Fruit fly (Drosophila melanogaster) whole organism, embryonic: ENCODE data around the gene CG16749.

Experiments
- Antp ChIP-seq: fragments of 200-800 bp; sonication (Bioruptor generic); optimal IDR thresholded peaks from 3 replicates; lab custom pipeline; 2016; ENCODE audit warnings: missing biosample characterization, missing genetic modification characterization
- CG10147 ChIP-seq: fragments of 200-800 bp; sonication (Bioruptor generic); optimal IDR thresholded peaks from 2 replicates; lab custom pipeline; 2019; ENCODE audit warnings: missing biosample characterization, mild to moderate bottlenecking, missing genetic modification characterization, moderate library complexity
- CG10565 ChIP-seq: fragments of 200-800 bp; sonication (Bioruptor generic); optimal IDR thresholded peaks from 3 replicates; lab custom pipeline; 2016; ENCODE audit warnings: missing biosample characterization, mild to moderate bottlenecking, missing genetic modification characterization
- CG10654 ChIP-seq: fragments of 200-800 bp; sonication (Bioruptor generic); optimal IDR thresholded peaks from 2 replicates; lab custom pipeline; 2016; ENCODE audit warnings: missing biosample characterization, missing genetic modification characterization
- CG11093 ChIP-seq: fragments of 200-800 bp; sonication (Bioruptor generic); IDR thresholded peaks from 3 replicates; pipeline ENCODE4 v1.3.6; 2022; ENCODE audit warnings: missing biosample characterization, missing genetic modification characterization
- CG11456 ChIP-seq: fragments of 200-800 bp; sonication (Bioruptor generic); IDR thresholded peaks from 3 replicates; pipeline ENCODE4 v1.3.6; 2022; ENCODE audit warnings: missing biosample characterization, missing genetic modification characterization
- CG13287 ChIP-seq: fragments of 200-800 bp; sonication (Bioruptor generic); IDR thresholded peaks from 2 replicates; pipeline ENCODE4 v1.3.6; 2022; ENCODE audit warnings: missing biosample characterization, missing genetic modification characterization; ENCODE audit not compliant: partially characterized antibody
- CG14710 ChIP-seq: fragments of 200-800 bp; sonication (Bioruptor generic); optimal IDR thresholded peaks from 3 replicates; lab custom pipeline; 2019; ENCODE audit warnings: missing biosample characterization, mild to moderate bottlenecking, missing genetic modification characterization, moderate library complexity
- CG1792 ChIP-seq: fragments of 200-800 bp; sonication (Bioruptor generic); optimal IDR thresholded peaks from 2 replicates; lab custom pipeline; 2016; ENCODE audit warnings: missing biosample characterization, missing genetic modification characterization
- CG18764 ChIP-seq: fragments of 200-800 bp; sonication (Bioruptor generic); optimal IDR thresholded peaks from 3 replicates; lab custom pipeline; 2016; ENCODE audit warnings: missing biosample characterization, missing genetic modification characterization
- CG31388 ChIP-seq: fragments of 200-800 bp; sonication (Bioruptor generic); optimal IDR thresholded peaks from 2 replicates; lab custom pipeline; 2016; ENCODE audit warnings: missing biosample characterization, missing genetic modification characterization
- CG43689 ChIP-seq: fragments of 200-800 bp; sonication (Bioruptor generic); IDR thresholded peaks from 2 replicates; pipeline ENCODE4 v1.3.6; 2022; ENCODE audit warnings: missing biosample characterization, missing genetic modification characterization
- CG6272 ChIP-seq: fragments of 200-800 bp; sonication (Bioruptor generic); IDR thresholded peaks from 2 replicates; pipeline ENCODE4 v1.3.6; 2022; ENCODE audit warnings: missing biosample characterization, missing genetic modification characterization
- CG6765 ChIP-seq: fragments of 200-800 bp; sonication (Bioruptor generic); optimal IDR thresholded peaks from 3 replicates; lab custom pipeline; 2017; ENCODE audit warnings: missing biosample characterization, mild to moderate bottlenecking, missing genetic modification characterization
- CG7928 ChIP-seq: fragments of 200-800 bp; sonication (Bioruptor generic); optimal IDR thresholded peaks from 2 replicates; lab custom pipeline; 2017; ENCODE audit warnings: missing biosample characterization, mild to moderate bottlenecking, missing genetic modification characterization
- CG9727 ChIP-seq: fragments of 200-800 bp; sonication (Bioruptor generic); optimal IDR thresholded peaks from 3 replicates; lab custom pipeline; 2017; ENCODE audit warnings: missing biosample characterization, mild to moderate bottlenecking, missing genetic modification characterization
- CG9932 ChIP-seq: fragments of 200-800 bp; sonication (Bioruptor generic); IDR thresholded peaks from 2 replicates; pipeline ENCODE4 v1.3.6; 2022; ENCODE audit warnings: missing biosample characterization, missing genetic modification characterization
- Dp ChIP-seq: fragments of 200-800 bp; sonication (Bioruptor generic); optimal IDR thresholded peaks from 2 replicates; lab custom pipeline; 2018; ENCODE audit warnings: missing biosample characterization, mild to moderate bottlenecking, missing genetic modification characterization, moderate library complexity
- Drgx ChIP-seq: fragments of 200-800 bp; sonication (Bioruptor generic); IDR thresholded peaks from 2 replicates; pipeline ENCODE4 v1.3.6; 2022; ENCODE audit warnings: missing biosample characterization, missing genetic modification characterization
- Gug ChIP-seq: fragments of 200-800 bp; sonication (Bioruptor generic); IDR thresholded peaks from 4 replicates; pipeline ENCODE4 v1.3.6; 2022; ENCODE audit warnings: missing biosample characterization, missing genetic modification characterization
- HHEX ChIP-seq: fragments of 200-800 bp; sonication (Bioruptor generic); optimal IDR thresholded peaks from 3 replicates; lab custom pipeline; 2017; ENCODE audit warnings: missing biosample characterization, mild to moderate bottlenecking, missing genetic modification characterization, missing genetic modification reagents
- HmgZ ChIP-seq: fragments of 200-800 bp; sonication (Bioruptor generic); optimal IDR thresholded peaks from 2 replicates; lab custom pipeline; 2018; ENCODE audit warnings: missing biosample characterization, mild to moderate bottlenecking, missing genetic modification characterization
- Poxn ChIP-seq: fragments of 200-800 bp; sonication (Bioruptor generic); IDR thresholded peaks from 2 replicates; pipeline ENCODE4 v1.3.6; 2022; ENCODE audit warnings: missing biosample characterization, missing genetic modification characterization
- Ravus ChIP-seq: fragments of 200-800 bp; sonication (Bioruptor generic); IDR thresholded peaks from 2 replicates; pipeline ENCODE4 v1.3.6; 2022; ENCODE audit warnings: missing biosample characterization, missing genetic modification characterization
- Scr ChIP-seq: fragments of 200-800 bp; sonication (Bioruptor generic); IDR thresholded peaks from 2 replicates; pipeline ENCODE4 v1.3.6; 2022; ENCODE audit warnings: missing biosample characterization, missing genetic modification characterization; ENCODE audit not compliant: partially characterized antibody
- TFAM ChIP-seq: fragments of 200-800 bp; sonication (Bioruptor generic); optimal IDR thresholded peaks from 2 replicates; lab custom pipeline; 2017; ENCODE audit warnings: missing biosample characterization, missing genetic modification characterization, inconsistent platforms
- Xbp1 ChIP-seq: fragments of 200-800 bp; sonication (Bioruptor generic); optimal IDR thresholded peaks from 3 replicates; lab custom pipeline; 2016; ENCODE audit warnings: missing biosample characterization, mild to moderate bottlenecking, missing genetic modification characterization
- bab2 ChIP-seq: fragments of 200-800 bp; sonication (Bioruptor generic); optimal IDR thresholded peaks from 2 replicates; lab custom pipeline; 2016; ENCODE audit warnings: missing biosample characterization, missing genetic modification characterization
- ewg ChIP-seq: fragments of 200-800 bp; sonication (Bioruptor generic); optimal IDR thresholded peaks from 3 replicates; lab custom pipeline; 2017; ENCODE audit warnings: mild to moderate bottlenecking, missing biosample characterization, missing genetic modification reagents, missing genetic modification characterization
- exex ChIP-seq: fragments of 200-800 bp; sonication (Bioruptor generic); optimal IDR thresholded peaks from 4 replicates; lab custom pipeline; 2018; ENCODE audit warnings: missing biosample characterization, mild to moderate bottlenecking, missing genetic modification characterization, moderate library complexity
- fd102C ChIP-seq: fragments of 200-800 bp; sonication (Bioruptor generic); optimal IDR thresholded peaks from 2 replicates; lab custom pipeline; 2018; ENCODE audit warnings: missing biosample characterization, mild to moderate bottlenecking, missing genetic modification characterization, moderate library complexity
- gcm ChIP-seq: fragments of 200-800 bp; sonication (Bioruptor generic); optimal IDR thresholded peaks from 2 replicates; lab custom pipeline; 2019; ENCODE audit warnings: missing biosample characterization, mild to moderate bottlenecking, missing genetic modification characterization, moderate library complexity
- gem ChIP-seq: fragments of 200-800 bp; sonication (Bioruptor generic); optimal IDR thresholded peaks from 2 replicates; lab custom pipeline; 2019; ENCODE audit warnings: missing biosample characterization, mild to moderate bottlenecking, missing genetic modification characterization, moderate library complexity
- jumu ChIP-seq: fragments of 200-800 bp; sonication (Bioruptor generic); optimal IDR thresholded peaks from 3 replicates; lab custom pipeline; 2016; ENCODE audit warnings: missing biosample characterization, missing genetic modification characterization
- kah ChIP-seq: fragments of 200-800 bp; sonication (Bioruptor generic); optimal IDR thresholded peaks from 2 replicates; lab custom pipeline; 2018; ENCODE audit warnings: missing biosample characterization, mild to moderate bottlenecking, missing genetic modification characterization
- mld ChIP-seq: fragments of 200-800 bp; sonication (Bioruptor generic); IDR thresholded peaks from 3 replicates; pipeline ENCODE4 v1.3.6; 2022; ENCODE audit warnings: missing biosample characterization, missing genetic modification characterization; ENCODE audit not compliant: partially characterized antibody
- oc ChIP-seq: fragments of 200-800 bp; sonication (Bioruptor generic); optimal IDR thresholded peaks from 2 replicates; lab custom pipeline; 2018; ENCODE audit warnings: missing biosample characterization, mild to moderate bottlenecking, missing genetic modification characterization, moderate library complexity
- pnt ChIP-seq: fragments of 200-800 bp; sonication (Bioruptor generic); optimal IDR thresholded peaks from 3 replicates; lab custom pipeline; 2016; ENCODE audit warnings: missing biosample characterization, missing genetic modification characterization
- prd ChIP-seq, 3 experiments: fragments of >200 bp in 2 of 3; fragments of 200-800 bp in 1 of 3; sonication (Bioruptor generic) in 1 of 3; optimal IDR thresholded peaks in 2 of 3; IDR thresholded peaks in 1 of 3; 2 replicates in 2 of 3; 3 replicates in 1 of 3; pipeline versions ENCODE4 v1.3.6 to Lab custom; 2017 to 2022; ENCODE audit warnings: missing biosample characterization in 1 of 3, missing genetic modification characterization in 1 of 3
- sd ChIP-seq: fragments of 200-800 bp; sonication (Bioruptor generic); optimal IDR thresholded peaks from 3 replicates; lab custom pipeline; 2018; ENCODE audit warnings: missing biosample characterization, mild to moderate bottlenecking, missing genetic modification characterization, moderate library complexity
- shn ChIP-seq: fragments of 200-800 bp; sonication (Bioruptor generic); optimal IDR thresholded peaks from 3 replicates; lab custom pipeline; 2016; ENCODE audit warnings: missing biosample characterization, missing genetic modification characterization
- sim ChIP-seq: fragments of 200-800 bp; sonication (Bioruptor generic); IDR thresholded peaks from 2 replicates; pipeline ENCODE4 v1.3.6; 2022; ENCODE audit warnings: missing biosample characterization, missing genetic modification characterization
- sob ChIP-seq: fragments of 200-800 bp; sonication (Bioruptor generic); IDR thresholded peaks from 2 replicates; pipeline ENCODE4 v1.3.6; 2022; ENCODE audit warnings: missing biosample characterization, missing genetic modification characterization
- tap ChIP-seq: fragments of 200-800 bp; optimal IDR thresholded peaks from 3 replicates; lab custom pipeline; 2019; ENCODE audit warnings: missing biosample characterization, mild to moderate bottlenecking, missing genetic modification characterization, moderate library complexity
- tio ChIP-seq: fragments of 200-800 bp; sonication (Bioruptor generic); optimal IDR thresholded peaks from 2 replicates; lab custom pipeline; 2017; ENCODE audit warnings: missing biosample characterization, missing genetic modification characterization, inconsistent platforms
- trem ChIP-seq: fragments of 200-800 bp; optimal IDR thresholded peaks from 3 replicates; lab custom pipeline; 2019; ENCODE audit warnings: missing biosample characterization, mild to moderate bottlenecking, missing genetic modification characterization, moderate library complexity
- vnd ChIP-seq: fragments of 200-800 bp; sonication (Bioruptor generic); IDR thresholded peaks from 3 replicates; pipeline ENCODE4 v1.3.6; 2022; ENCODE audit warnings: missing biosample characterization, missing genetic modification characterization; ENCODE audit not compliant: partially characterized antibody
- z ChIP-seq: fragments of 200-800 bp; sonication (Bioruptor generic); IDR thresholded peaks from 3 replicates; pipeline ENCODE4 v1.3.6; 2022; ENCODE audit warnings: missing biosample characterization, missing genetic modification characterization

Gene CG16749

DNA sequence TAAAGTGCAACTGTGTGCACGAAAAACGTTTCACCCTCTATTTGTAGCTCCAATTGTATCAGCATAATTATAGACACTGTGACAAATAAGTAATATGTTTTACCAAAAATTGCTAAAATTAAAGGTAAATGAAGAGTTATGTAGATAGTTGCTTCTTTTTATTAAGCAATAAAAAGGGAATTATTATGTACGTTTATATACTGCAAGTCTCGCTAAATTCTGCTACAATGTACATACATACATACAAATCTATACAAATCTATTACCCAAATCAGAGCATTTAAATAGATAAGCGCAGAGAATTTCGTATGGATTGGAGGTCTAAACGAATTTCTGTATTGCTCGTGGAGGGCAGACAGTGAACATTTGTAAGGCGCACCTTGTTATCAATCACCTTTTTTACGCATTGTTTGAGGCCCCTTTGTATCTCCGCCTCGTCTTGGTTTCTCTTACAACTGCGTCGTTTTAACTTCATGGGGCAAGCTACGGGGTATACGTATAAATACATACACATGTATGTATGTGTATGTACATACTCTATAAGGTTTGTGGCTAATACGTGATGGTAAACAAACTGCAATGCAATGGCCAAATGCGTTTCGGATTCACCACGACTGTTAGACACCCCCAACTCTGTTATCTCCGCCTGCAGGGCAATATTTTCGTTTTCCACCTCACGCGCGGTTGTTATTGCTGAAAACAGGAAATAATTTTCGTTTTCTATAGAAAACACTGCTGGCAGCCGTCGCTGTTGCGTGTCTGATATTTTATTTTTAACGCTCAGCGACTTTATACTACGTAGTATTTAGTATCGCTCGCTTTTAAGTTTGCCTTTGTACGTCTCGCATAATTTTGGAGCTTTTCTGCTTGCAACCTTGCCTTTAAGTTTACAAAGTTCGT, 7.7 kb upstream of the CG16749 start (continued):
- TF ChIP-seq z (GFP tag; lab: Robert Waterston, UW) = no peak
- no peak for TF ChIP-seq jumu (GFP tag; lab: Kevin White, UChicago)
- TF ChIP-seq CG13287 (GFP tag; lab: Robert Waterston, UW) = no peak; the same call in 1 of the 2 replicates
- peak; percentile 57 for TF ChIP-seq tio
- peak; percentile 45 for TF ChIP-seq tap (tag; lab: Kevin White, UChicago)
- TF ChIP-seq CG6765 (GFP tag; lab: Kevin White, UChicago) = no peak
- no peak for TF ChIP-seq fd102C
- TF ChIP-seq CG7928 (GFP tag; lab: Kevin White, UChicago) = no peak
- no peak for TF ChIP-seq CG43689 (GFP tag; lab: Robert Waterston, UW)
- no peak for TF ChIP-seq CG6272 (GFP tag; lab: Robert Waterston, UW)
- TF ChIP-seq CG11093 = no peak
- TF ChIP-seq sim (GFP tag; lab: Robert Waterston, UW) = no peak
- TF ChIP-seq CG10654 = peak; percentile 11
- peak; percentile 68 for TF ChIP-seq oc (tag; lab: Kevin White, UChicago)
- peak; percentile 46 for TF ChIP-seq exex (tag; lab: Kevin White, UChicago)
- TF ChIP-seq Antp (GFP tag; lab: Kevin White, UChicago) = no peak
- no peak for TF ChIP-seq CG11456 (GFP tag; lab: Robert Waterston, UW)
- TF ChIP-seq CG9727 (GFP tag; lab: Kevin White, UChicago) = peak; percentile 76
- TF ChIP-seq CG1792 (GFP tag; lab: Kevin White, UChicago) = no peak
- peak; percentile 47 for TF ChIP-seq trem (tag; lab: Kevin White, UChicago)
- TF ChIP-seq Xbp1 = peak; percentile 59
- TF ChIP-seq pnt (GFP tag; lab: Kevin White, UChicago) = no peak
- TF ChIP-seq bab2 (GFP tag; lab: Kevin White, UChicago) = peak; percentile 42
- peak; percentile 7 for TF ChIP-seq HmgZ
- TF ChIP-seq CG18764 (GFP tag; lab: Kevin White, UChicago) = peak; percentile 14
- peak; percentile 60 for TF ChIP-seq sd
- no peak for TF ChIP-seq TFAM
- peak; percentile 87 for TF ChIP-seq gem (tag; lab: Kevin White, UChicago)
- no peak for TF ChIP-seq CG10565 (GFP tag; lab: Kevin White, UChicago)
- TF ChIP-seq sob (GFP tag; lab: Robert Waterston, UW) = no peak
- TF ChIP-seq CG31388 (GFP tag; lab: Kevin White, UChicago) = no peak
- no peak for TF ChIP-seq prd (optimal IDR thresholded peaks at IDR 0.05; lab: Kevin White, UChicago)
- TF ChIP-seq prd (GFP tag; IDR thresholded peaks at IDR 0.05; lab: Robert Waterston, UW) = peak; percentile 30; the same call in 1 of the 3 replicates
- no peak for TF ChIP-seq mld (GFP tag; lab: Robert Waterston, UW)
- peak; percentile 72 for TF ChIP-seq gcm (GFP tag; lab: Kevin White, UChicago)
- no peak for TF ChIP-seq Ravus
- no peak for TF ChIP-seq kah (GFP tag; lab: Kevin White, UChicago)
- TF ChIP-seq Drgx = peak; percentile 62; the same call in 1 of the 2 replicates
- peak; percentile 65 for TF ChIP-seq HHEX (GFP tag; lab: Kevin White, UChicago)
- TF ChIP-seq Dp (GFP tag; lab: Kevin White, UChicago) = no peak
- TF ChIP-seq CG10147 (GFP tag; lab: Kevin White, UChicago) = peak; percentile 9
- peak; percentile 56 for TF ChIP-seq ewg
- no peak for TF ChIP-seq Poxn (GFP tag; lab: Robert Waterston, UW)
- no peak; the same call in 3 of the 4 replicates for TF ChIP-seq Gug (GFP tag; lab: Robert Waterston, UW)
- TF ChIP-seq vnd = no peak
- no peak; the same call in 1 of the 2 replicates for TF ChIP-seq CG9932 (GFP tag; lab: Robert Waterston, UW)
- TF ChIP-seq Scr (GFP tag; lab: Robert Waterston, UW) = no peak
- peak; percentile 26 for TF ChIP-seq shn
- peak; percentile 81 for TF ChIP-seq CG14710 (tag; lab: Kevin White, UChicago)
